Worm (Caenorhabditis elegans) whole organism, young adult: Measurements from ENCODE around the gene M163.21.

Experiments used
- B0336.3 ChIP-seq: fragments of 200-800 bp; sonication (Bioruptor generic); IDR thresholded peaks from 2 replicates; pipeline ENCODE4 v1.3.6; 2022; ENCODE audit warnings: missing genetic modification characterization, missing compliant biosample characterization
- C17E4.6 ChIP-seq: fragments of 200-800 bp; sonication (Bioruptor generic); IDR thresholded peaks from 2 replicates; pipeline ENCODE4 v1.3.6; 2022; ENCODE audit warnings: missing genetic modification reagents, missing genetic modification characterization, missing compliant biosample characterization
- F55B11.4 ChIP-seq: sonication (generic microtip); optimal IDR thresholded peaks from 2 replicates; lab custom pipeline; 2016; ENCODE audit warnings: missing compliant biosample characterization, missing genetic modification characterization, borderline replicate concordance; ENCODE audit not compliant: insufficient read depth
- Y95B8A.8 ChIP-seq: fragments of 200-800 bp; sonication (Bioruptor generic); IDR thresholded peaks from 2 replicates; pipeline ENCODE4 v1.3.6; 2022; ENCODE audit warnings: missing genetic modification reagents, missing genetic modification characterization, missing compliant biosample characterization
- akir-1 ChIP-seq: fragments of 200-800 bp; sonication (Bioruptor generic); optimal IDR thresholded peaks from 2 replicates; lab custom pipeline; 2018; ENCODE audit warnings: mild to moderate bottlenecking, missing genetic modification characterization, moderate library complexity, missing compliant biosample characterization
- aptf-3 ChIP-seq: fragments of 200-800 bp; sonication (Bioruptor generic); IDR thresholded peaks from 2 replicates; pipeline ENCODE4 v1.3.6; 2022; ENCODE audit warnings: missing genetic modification characterization, missing compliant biosample characterization
- atf-7 ChIP-seq: sonication (generic microtip); optimal IDR thresholded peaks from 2 replicates; lab custom pipeline; 2017; ENCODE audit warnings: mild to moderate bottlenecking, missing genetic modification characterization, missing compliant biosample characterization
- athp-1 ChIP-seq: sonication (generic microtip); optimal IDR thresholded peaks from 2 replicates; lab custom pipeline; 2017; ENCODE audit warnings: mild to moderate bottlenecking, missing genetic modification characterization, missing compliant biosample characterization
- cebp-2 ChIP-seq: fragments of 200-800 bp; sonication (Bioruptor generic); IDR thresholded peaks from 2 replicates; pipeline ENCODE4 v1.3.6; 2022; ENCODE audit warnings: missing genetic modification characterization, missing compliant biosample characterization
- ceh-100 ChIP-seq: fragments of 200-800 bp; sonication (Bioruptor generic); IDR thresholded peaks from 2 replicates; pipeline ENCODE4 v1.3.6; 2022; ENCODE audit warnings: missing genetic modification reagents, missing genetic modification characterization, missing compliant biosample characterization
- ceh-27 ChIP-seq: fragments of 200-800 bp; sonication (Bioruptor generic); optimal IDR thresholded peaks from 2 replicates; lab custom pipeline; 2018; ENCODE audit warnings: mild to moderate bottlenecking, missing genetic modification characterization, moderate library complexity, missing compliant biosample characterization
- ceh-58 ChIP-seq: fragments of 200-800 bp; sonication (Bioruptor generic); IDR thresholded peaks from 2 replicates; pipeline ENCODE4 v1.3.6; 2022; ENCODE audit warnings: missing genetic modification characterization, missing compliant biosample characterization
- chd-7 ChIP-seq: sonication (generic microtip); optimal IDR thresholded peaks from 2 replicates; lab custom pipeline; 2016; ENCODE audit warnings: mild to moderate bottlenecking, missing genetic modification characterization, moderate library complexity, missing compliant biosample characterization
- die-1 ChIP-seq: sonication (generic microtip); optimal IDR thresholded peaks from 2 replicates; lab custom pipeline; 2016; ENCODE audit warnings: missing genotype, mild to moderate bottlenecking, missing genetic modification characterization, missing compliant biosample characterization
- dox-1 ChIP-seq: fragments of 200-800 bp; sonication (Bioruptor generic); IDR thresholded peaks from 2 replicates; pipeline ENCODE4 v1.3.6; 2022; ENCODE audit warnings: missing genetic modification reagents, missing genetic modification characterization, missing compliant biosample characterization
- dpff-1 ChIP-seq: sonication (generic microtip); optimal IDR thresholded peaks from 2 replicates; lab custom pipeline; 2017; ENCODE audit warnings: mild to moderate bottlenecking, missing genetic modification characterization, missing compliant biosample characterization
- egrh-3 ChIP-seq: fragments of 200-800 bp; sonication (Bioruptor generic); IDR thresholded peaks from 2 replicates; pipeline ENCODE4 v1.3.6; 2022; ENCODE audit warnings: missing genetic modification reagents, missing genetic modification characterization, missing compliant biosample characterization
- gei-17 ChIP-seq: fragments of 200-800 bp; sonication (Bioruptor generic); optimal IDR thresholded peaks from 2 replicates; lab custom pipeline; 2018; ENCODE audit warnings: mild to moderate bottlenecking, missing genetic modification characterization, missing compliant biosample characterization
- hlh-12 ChIP-seq: sonication (generic microtip); optimal IDR thresholded peaks from 2 replicates; lab custom pipeline; 2016; ENCODE audit warnings: missing genetic modification characterization, missing compliant biosample characterization
- hmg-1.2 ChIP-seq: fragments of 200-800 bp; sonication (Bioruptor generic); IDR thresholded peaks from 2 replicates; pipeline ENCODE4 v1.3.6; 2022; ENCODE audit warnings: missing genetic modification reagents, missing genetic modification characterization, missing compliant biosample characterization
- lag-1 ChIP-seq: fragments of 200-800 bp; sonication (Bioruptor generic); IDR thresholded peaks from 2 replicates; pipeline ENCODE4 v1.3.6; 2022; ENCODE audit warnings: missing genetic modification reagents, missing genetic modification characterization, missing compliant biosample characterization
- let-526 ChIP-seq: fragments of 200-800 bp; sonication (Bioruptor generic); IDR thresholded peaks from 2 replicates; pipeline ENCODE4 v1.3.6; 2022; ENCODE audit warnings: missing genetic modification reagents, missing genetic modification characterization, missing compliant biosample characterization
- let-607 ChIP-seq, 2 experiments: fragments of 200-800 bp in 1 of 2; sonication (Bioruptor generic) in 1 of 2; sonication (generic microtip) in 1 of 2; optimal IDR thresholded peaks; 2 replicates each; lab custom pipeline; 2016 to 2018; ENCODE audit warnings: mild to moderate bottlenecking in 2 of 2, missing compliant biosample characterization in 2 of 2, missing genetic modification characterization in 2 of 2, moderate library complexity in 2 of 2, missing genotype in 1 of 2
- lsl-1 ChIP-seq: fragments of 200-800 bp; sonication (Bioruptor generic); optimal IDR thresholded peaks from 2 replicates; lab custom pipeline; 2018; ENCODE audit warnings: mild to moderate bottlenecking, missing genetic modification characterization, moderate library complexity, missing compliant biosample characterization
- madf-6 ChIP-seq: fragments of 200-800 bp; sonication (Bioruptor generic); IDR thresholded peaks from 2 replicates; pipeline ENCODE4 v1.3.6; 2022; ENCODE audit warnings: missing genetic modification reagents, missing genetic modification characterization, missing compliant biosample characterization
- mes-4 ChIP-seq: sonication (generic microtip); optimal IDR thresholded peaks from 2 replicates; lab custom pipeline; 2016; ENCODE audit warnings: missing genotype, missing genetic modification characterization, missing compliant biosample characterization
- nfya-1 ChIP-seq: sonication (generic microtip); optimal IDR thresholded peaks from 2 replicates; lab custom pipeline; 2017; ENCODE audit warnings: antibody characterized with exemption, missing compliant biosample characterization, missing genetic modification characterization, borderline replicate concordance; ENCODE audit not compliant: insufficient read depth
- nhr-27 ChIP-seq: fragments of 200-800 bp; sonication (Bioruptor generic); optimal IDR thresholded peaks from 2 replicates; lab custom pipeline; 2018; ENCODE audit warnings: mild to moderate bottlenecking, missing genetic modification characterization, moderate library complexity, missing compliant biosample characterization
- repo-1 ChIP-seq: sonication (generic microtip); optimal IDR thresholded peaks from 2 replicates; lab custom pipeline; 2017; ENCODE audit warnings: mild to moderate bottlenecking, missing genetic modification characterization, missing compliant biosample characterization
- rpc-1 ChIP-seq, 2 experiments: fragments of 150-350 bp in 1 of 2; sonication (generic microtip) in 1 of 2; optimal IDR thresholded peaks; 2 replicates each; lab custom pipeline; 2014 to 2018; ENCODE audit warnings: missing biosample characterization in 1 of 2, missing genetic modification characterization in 1 of 2, missing genetic modification reagents in 1 of 2, missing genotype in 1 of 2
- sdz-38 ChIP-seq: sonication (generic microtip); optimal IDR thresholded peaks from 2 replicates; lab custom pipeline; 2016; ENCODE audit warnings: missing genotype, missing genetic modification characterization, missing compliant biosample characterization
- snpc-1.3 ChIP-seq: sonication (generic microtip); optimal IDR thresholded peaks from 2 replicates; lab custom pipeline; 2017; ENCODE audit warnings: missing genetic modification characterization, mild to moderate bottlenecking, missing compliant biosample characterization, antibody characterized with exemption, moderate library complexity, missing genotype, missing genetic modification reagents; ENCODE audit not compliant: insufficient read depth
- sptf-2 ChIP-seq: fragments of 200-800 bp; sonication (Bioruptor generic); optimal IDR thresholded peaks from 2 replicates; lab custom pipeline; 2018; ENCODE audit warnings: mild to moderate bottlenecking, missing genetic modification characterization, missing compliant biosample characterization
- tbp1 ChIP-seq: fragments of 200-800 bp; sonication (Bioruptor generic); optimal IDR thresholded peaks from 2 replicates; lab custom pipeline; 2018; ENCODE audit warnings: mild to moderate bottlenecking, missing genetic modification characterization, missing compliant biosample characterization
- tbx-9 ChIP-seq: sonication (generic microtip); optimal IDR thresholded peaks from 2 replicates; lab custom pipeline; 2016; ENCODE audit warnings: borderline replicate concordance, missing genetic modification characterization, inconsistent platforms, missing compliant biosample characterization
- tlf-1 ChIP-seq: fragments of 200-800 bp; sonication (Bioruptor generic); optimal IDR thresholded peaks from 2 replicates; lab custom pipeline; 2018; ENCODE audit warnings: mild to moderate bottlenecking, missing genetic modification characterization, missing compliant biosample characterization
- unc-62 ChIP-seq: fragments of 150-350 bp; optimal IDR thresholded peaks from 2 replicates; lab custom pipeline; 2014; ENCODE audit warnings: missing biosample characterization, missing genetic modification reagents, missing genetic modification characterization
- zfh-2 ChIP-seq: fragments of 200-800 bp; sonication (Bioruptor generic); conservative IDR thresholded peaks from 2 replicates; pipeline ENCODE4 v1.3.6; 2022; ENCODE audit warnings: missing genetic modification reagents, missing genetic modification characterization, missing compliant biosample characterization
- zim-3 ChIP-seq: sonication (generic microtip); optimal IDR thresholded peaks from 2 replicates; lab custom pipeline; 2017; ENCODE audit warnings: mild to moderate bottlenecking, missing genetic modification characterization, moderate library complexity, missing compliant biosample characterization
- ztf-25 ChIP-seq: fragments of 200-800 bp; sonication (Bioruptor generic); IDR thresholded peaks from 2 replicates; pipeline ENCODE4 v1.3.6; 2022; ENCODE audit warnings: missing genetic modification reagents, missing genetic modification characterization, missing compliant biosample characterization
- ztf-26 ChIP-seq: sonication (generic microtip); optimal IDR thresholded peaks from 2 replicates; lab custom pipeline; 2017; ENCODE audit warnings: missing genetic modification characterization, missing compliant biosample characterization
- ztf-3 ChIP-seq: fragments of 200-800 bp; sonication (Bioruptor generic); optimal IDR thresholded peaks from 2 replicates; lab custom pipeline; 2018; ENCODE audit warnings: mild to moderate bottlenecking, missing genetic modification characterization, missing compliant biosample characterization

M163.21 gene

ce11 chrX:14437806-14438205, 28.8 kb upstream of the M163.21 start (continued):
- peak; percentile 26 for TF ChIP-seq athp-1 (tag; lab: Kevin White, UChicago)
- peak; percentile 2 for TF ChIP-seq snpc-1.3
- peak; percentile 9 for TF ChIP-seq lsl-1 (GFP tag; lab: Kevin White, UChicago)
- TF ChIP-seq tbp1 (GFP tag; lab: Kevin White, UChicago): peak; percentile 89
- peak; percentile 69 for TF ChIP-seq sptf-2 (GFP tag; lab: Kevin White, UChicago)
- peak; percentile 85 for TF ChIP-seq ztf-26 (tag; lab: Kevin White, UChicago)
- TF ChIP-seq let-607 (tag; optimal IDR thresholded peaks at IDR 0.05; lab: Kevin White, UChicago): peak; percentile 3 to 14
- peak; percentile 67 for TF ChIP-seq repo-1 (tag; lab: Kevin White, UChicago)
- TF ChIP-seq rpc-1 (optimal IDR thresholded peaks at IDR 0.05; lab: Kevin White, UChicago): peak; percentile 77
- peak; percentile 81 for TF ChIP-seq rpc-1 (tag; optimal IDR thresholded peaks at IDR 0.05; lab: Kevin White, UChicago)
- peak; percentile 39 for TF ChIP-seq chd-7 (tag; lab: Kevin White, UChicago)
- peak; percentile 67 for TF ChIP-seq hmg-1.2 (GFP tag; lab: Robert Waterston, UW)
- TF ChIP-seq dox-1 (GFP tag; lab: Robert Waterston, UW): peak; percentile 83; the same call in 1 of the 2 replicates
- peak; percentile 67 for TF ChIP-seq die-1 (tag; lab: Kevin White, UChicago)

- TF ChIP-seq cebp-2: no peak
- no peak for TF ChIP-seq ztf-3 (GFP tag; lab: Kevin White, UChicago)
- TF ChIP-seq unc-62: no peak
- no peak for TF ChIP-seq rpc-1 (optimal IDR thresholded peaks at IDR 0.05; lab: Kevin White, UChicago)
- TF ChIP-seq rpc-1 (tag; optimal IDR thresholded peaks at IDR 0.05; lab: Kevin White, UChicago): no peak
- TF ChIP-seq sdz-38 (tag; lab: Kevin White, UChicago): no peak
- no peak for TF ChIP-seq sptf-2 (GFP tag; lab: Kevin White, UChicago)
- TF ChIP-seq nhr-27 (tag; lab: Kevin White, UChicago): no peak
- no peak for TF ChIP-seq zfh-2 (GFP tag; lab: Robert Waterston, UW)
- no peak for TF ChIP-seq mes-4 (tag; lab: Kevin White, UChicago)
- no peak for TF ChIP-seq Y95B8A.8 (GFP tag; lab: Robert Waterston, UW)
Measured at ce11 chrX:14442321-14442720, 24.3 kb upstream of the M163.21 start, which contains the start of gene F23D12.3. TSS of gene F23D12.3 (plus strand) at chrX:14442621.

- TF ChIP-seq dpff-1 (tag; lab: Kevin White, UChicago) (no peak), C17E4.6 (GFP tag; lab: Robert Waterston, UW) (no peak), aptf-3 (GFP tag; lab: Robert Waterston, UW) (no peak), lag-1 (GFP tag; lab: Robert Waterston, UW) (no peak), zim-3 (tag; lab: Kevin White, UChicago) (no peak), hlh-12 (tag; lab: Kevin White, UChicago) (no peak), egrh-3 (GFP tag; lab: Robert Waterston, UW) (no peak)
- TF ChIP-seq, all 124 proteins: peak for 0
Measured at ce11 chrX:14444701-14445100, 21.9 kb upstream of the M163.21 start, which contains the start of gene F23D12.4. TSS of gene F23D12.4 (plus strand) at chrX:14445001.

ce11 chrX:14447498-14447897, 19.1 kb upstream of the M163.21 start:
- TF ChIP-seq ceh-100 (GFP tag; lab: Robert Waterston, UW): no peak
- TF ChIP-seq ceh-27: no peak
- TF ChIP-seq let-526: no peak
- TF ChIP-seq nhr-27 (tag; lab: Kevin White, UChicago): no peak
- no peak for TF ChIP-seq B0336.3 (GFP tag; lab: Robert Waterston, UW)
- TF ChIP-seq ceh-58 (GFP tag; lab: Robert Waterston, UW): no peak
- TF ChIP-seq akir-1 (GFP tag; lab: Kevin White, UChicago): no peak
- TF ChIP-seq tlf-1 (GFP tag; lab: Kevin White, UChicago): no peak
- no peak for TF ChIP-seq ztf-25 (GFP tag; lab: Robert Waterston, UW)
- TF ChIP-seq sdz-38 (tag; lab: Kevin White, UChicago): no peak
- TF ChIP-seq tbx-9 (tag; lab: Kevin White, UChicago): no peak
- no peak for TF ChIP-seq madf-6 (GFP tag; lab: Robert Waterston, UW)
- TF ChIP-seq gei-17 (GFP tag; lab: Kevin White, UChicago): no peak
- no peak for TF ChIP-seq nfya-1 (tag; lab: Kevin White, UChicago)
- no peak for TF ChIP-seq snpc-1.3
- no peak for TF ChIP-seq F55B11.4 (tag; lab: Kevin White, UChicago)
- TF ChIP-seq atf-7 (tag; lab: Kevin White, UChicago): no peak
- no peak for TF ChIP-seq let-607 (tag; optimal IDR thresholded peaks at IDR 0.05; lab: Kevin White, UChicago)
